Fruit fly (Drosophila melanogaster) whole organism, adult: ENCODE data around the gene CG43924.
"Not testable (repeated sequence)": the region's sequence is repeated elsewhere in the genome, so short reads cannot be mapped to it uniquely, and the experiment has no call there.

Source experiments
- CG11617 ChIP-seq: fragments of 200-800 bp; sonication (Bioruptor generic); optimal IDR thresholded peaks from 2 replicates; lab custom pipeline; 2017; ENCODE audit warnings: mild to moderate bottlenecking, missing biosample characterization, missing genetic modification reagents, missing genetic modification characterization
- CG12768 ChIP-seq: fragments of 200-800 bp; sonication (Bioruptor generic); optimal IDR thresholded peaks from 2 replicates; lab custom pipeline; 2017; ENCODE audit warnings: missing biosample characterization, missing genetic modification characterization, mild to moderate bottlenecking, moderate library complexity, missing genetic modification reagents
- CG14711 ChIP-seq: fragments of 200-800 bp; sonication (Bioruptor generic); optimal IDR thresholded peaks from 2 replicates; lab custom pipeline; 2018; ENCODE audit warnings: missing biosample characterization, mild to moderate bottlenecking, missing genetic modification characterization, moderate library complexity
- CG1620 ChIP-seq: fragments of 200-800 bp; sonication (Bioruptor generic); optimal IDR thresholded peaks from 2 replicates; lab custom pipeline; 2016; ENCODE audit warnings: missing biosample characterization, missing genetic modification characterization
- CG33017 ChIP-seq: fragments of 200-800 bp; sonication (Bioruptor generic); optimal IDR thresholded peaks from 2 replicates; lab custom pipeline; 2018; ENCODE audit warnings: missing biosample characterization, mild to moderate bottlenecking, missing genetic modification characterization, moderate library complexity
- CG5204 ChIP-seq: fragments of 200-800 bp; sonication (Bioruptor generic); optimal IDR thresholded peaks from 2 replicates; lab custom pipeline; 2016; ENCODE audit warnings: missing biosample characterization, missing genetic modification characterization
- CG7045 ChIP-seq: fragments of 200-800 bp; sonication (Bioruptor generic); optimal IDR thresholded peaks from 2 replicates; lab custom pipeline; 2017; ENCODE audit warnings: missing biosample characterization, mild to moderate bottlenecking, missing genetic modification characterization
- CG7101 ChIP-seq: fragments of 200-800 bp; sonication (Bioruptor generic); optimal IDR thresholded peaks from 2 replicates; lab custom pipeline; 2018; ENCODE audit warnings: missing biosample characterization, mild to moderate bottlenecking, missing genetic modification characterization, moderate library complexity
- Clk ChIP-seq: fragments of 200-800 bp; sonication (Bioruptor generic); optimal IDR thresholded peaks from 2 replicates; lab custom pipeline; 2017; ENCODE audit warnings: missing biosample characterization, missing genetic modification characterization
- Crg-1 ChIP-seq: fragments of 200-800 bp; sonication (Bioruptor generic); optimal IDR thresholded peaks from 2 replicates; lab custom pipeline; 2016; ENCODE audit warnings: missing biosample characterization, missing genetic modification characterization
- Hr96 ChIP-seq: fragments of 200-800 bp; sonication (Bioruptor generic); optimal IDR thresholded peaks from 2 replicates; lab custom pipeline; 2016; ENCODE audit warnings: missing biosample characterization, missing genetic modification characterization
- Mnt ChIP-seq: fragments of 200-800 bp; sonication (Bioruptor generic); optimal IDR thresholded peaks from 2 replicates; lab custom pipeline; 2016; ENCODE audit warnings: missing biosample characterization, mild to moderate bottlenecking, missing genetic modification characterization
- bab1 ChIP-seq: fragments of 200-800 bp; sonication (Bioruptor generic); optimal IDR thresholded peaks from 3 replicates; lab custom pipeline; 2019; ENCODE audit warnings: missing biosample characterization, mild to moderate bottlenecking, missing genetic modification characterization, moderate library complexity
- cic ChIP-seq: fragments of 200-800 bp; sonication (Bioruptor generic); optimal IDR thresholded peaks from 2 replicates; lab custom pipeline; 2017; ENCODE audit warnings: missing biosample characterization, mild to moderate bottlenecking, missing genetic modification characterization, moderate library complexity
- cnc ChIP-seq, 2 experiments: fragments of >200 bp; optimal IDR thresholded peaks; 2 replicates each; lab custom pipeline; 2017
- kay ChIP-seq: fragments of 200-800 bp; sonication (Bioruptor generic); peaks from one replicate; lab custom pipeline; 2016; ENCODE audit warnings: missing biosample characterization, missing genetic modification characterization, borderline replicate concordance
- ovo ChIP-seq: fragments of 200-800 bp; sonication (Bioruptor generic); optimal IDR thresholded peaks from 2 replicates; lab custom pipeline; 2016; ENCODE audit warnings: missing biosample characterization, missing genetic modification characterization
- pad ChIP-seq: fragments of 200-800 bp; sonication (Bioruptor generic); optimal IDR thresholded peaks from 3 replicates; lab custom pipeline; 2017; ENCODE audit warnings: missing biosample characterization, missing genetic modification characterization, mild to moderate bottlenecking, moderate library complexity, missing genetic modification reagents
- tj ChIP-seq: fragments of 200-800 bp; sonication (Bioruptor generic); optimal IDR thresholded peaks from 3 replicates; lab custom pipeline; 2017; ENCODE audit warnings: missing biosample characterization, mild to moderate bottlenecking, missing genetic modification characterization, moderate library complexity
- toe ChIP-seq: fragments of 200-800 bp; sonication (Bioruptor generic); optimal IDR thresholded peaks from 2 replicates; lab custom pipeline; 2016; ENCODE audit warnings: missing biosample characterization, missing genetic modification characterization

The CG43924 gene

DNA sequence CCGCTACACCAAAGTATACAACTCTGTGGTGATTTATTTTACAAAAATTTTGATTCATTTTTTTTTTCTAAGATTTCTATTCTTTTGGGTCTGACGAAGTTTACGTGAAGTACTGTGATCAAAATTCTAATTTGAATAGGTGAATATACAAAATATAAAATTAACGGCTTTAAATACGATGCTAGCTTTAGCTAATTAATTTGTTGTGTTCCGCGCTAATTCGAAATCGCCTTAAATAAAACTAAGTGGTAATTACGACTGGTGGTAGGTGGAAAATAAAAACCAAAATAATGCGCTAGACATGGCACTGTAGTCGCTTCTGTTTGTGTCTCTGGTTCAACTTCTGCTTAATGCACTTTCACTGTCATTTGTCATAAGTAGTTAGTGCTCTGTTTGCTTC lies at the start of gene CG43924:
TSS of gene CG43924 (minus strand) at position 101 of the 400 bp plus-strand sequence.
- TF ChIP-seq CG5204, CG7045, CG11617 (GFP tag; lab: Kevin White, UChicago): not testable (repeated sequence)

DNA sequence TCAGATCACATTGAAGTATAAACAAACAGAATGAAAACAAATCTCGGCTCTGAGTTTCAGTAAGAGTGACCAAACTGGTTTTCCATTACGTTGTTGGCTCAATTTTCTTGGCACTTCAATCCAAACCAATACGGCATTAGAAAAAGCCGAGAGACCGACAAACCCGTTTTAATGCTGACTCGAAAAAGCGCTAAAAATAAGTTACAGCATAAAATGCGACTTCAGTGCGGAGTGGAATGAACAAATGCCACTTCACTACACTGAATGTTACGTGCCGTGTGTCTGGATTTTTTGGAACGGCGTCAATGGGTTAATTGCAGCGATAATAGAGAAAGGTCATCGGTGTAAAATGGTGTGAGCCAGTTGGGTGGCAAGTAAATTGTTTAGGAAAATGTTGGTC lies 49.8 kb upstream of the CG43924 start:
- no peak for TF ChIP-seq CG7101 (tag; lab: Kevin White, UChicago)
- TF ChIP-seq CG7045 (GFP tag; lab: Kevin White, UChicago) = no peak
- no peak for TF ChIP-seq Mnt (GFP tag; lab: Kevin White, UChicago)
- no peak for TF ChIP-seq cnc (optimal IDR thresholded peaks at IDR 0.05; lab: Kevin White, UChicago)
- TF ChIP-seq CG11617 (GFP tag; lab: Kevin White, UChicago) = no peak
- TF ChIP-seq toe = no peak
- no peak for TF ChIP-seq CG1620
- no peak for TF ChIP-seq CG14711 (tag; lab: Kevin White, UChicago)
- no peak for TF ChIP-seq pad (GFP tag; lab: Kevin White, UChicago)
- TF ChIP-seq cic (GFP tag; lab: Kevin White, UChicago) = no peak
- TF ChIP-seq CG12768 (GFP tag; lab: Kevin White, UChicago) = no peak
- TF ChIP-seq bab1 (GFP tag; lab: Kevin White, UChicago) = no peak
- TF ChIP-seq ovo (GFP tag; lab: Kevin White, UChicago) = no peak
- no peak for TF ChIP-seq Clk (GFP tag; lab: Kevin White, UChicago)
- no peak for TF ChIP-seq Hr96 (GFP tag; lab: Kevin White, UChicago)
- no peak for TF ChIP-seq Crg-1 (GFP tag; lab: Kevin White, UChicago)
- TF ChIP-seq tj (GFP tag; lab: Kevin White, UChicago) = no peak
- TF ChIP-seq CG5204 (GFP tag; lab: Kevin White, UChicago) = no peak
- TF ChIP-seq kay (GFP tag; lab: Kevin White, UChicago) = no peak

DNA sequence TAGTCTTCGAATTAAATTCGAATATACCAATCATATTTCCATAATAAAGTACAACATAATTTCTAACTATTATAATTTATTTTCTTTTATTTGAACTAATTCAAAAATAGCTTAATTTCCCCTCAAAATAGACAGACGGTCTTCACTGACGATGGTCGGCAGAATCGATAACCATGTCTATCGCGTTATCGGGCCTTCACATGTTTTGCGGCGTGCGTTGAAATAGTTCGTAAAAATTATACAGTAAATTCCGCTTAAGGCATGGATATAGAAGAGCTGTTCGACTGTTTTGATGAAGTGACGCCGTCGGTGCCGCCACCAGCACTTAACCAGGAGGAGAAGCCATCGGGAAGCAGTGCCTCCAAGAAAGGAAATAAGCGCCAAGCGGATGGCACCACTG lies 41.2 kb upstream of the CG43924 start, which contains the start of gene Mtr4:
TSS of gene Mtr4 (plus strand) at position 168 of the 400 bp plus-strand sequence.
- TF ChIP-seq Mnt (GFP tag; lab: Kevin White, UChicago) (peak; percentile 58), CG14711 (tag; lab: Kevin White, UChicago) (no peak), pad (GFP tag; lab: Kevin White, UChicago) (peak; percentile 100)

DNA sequence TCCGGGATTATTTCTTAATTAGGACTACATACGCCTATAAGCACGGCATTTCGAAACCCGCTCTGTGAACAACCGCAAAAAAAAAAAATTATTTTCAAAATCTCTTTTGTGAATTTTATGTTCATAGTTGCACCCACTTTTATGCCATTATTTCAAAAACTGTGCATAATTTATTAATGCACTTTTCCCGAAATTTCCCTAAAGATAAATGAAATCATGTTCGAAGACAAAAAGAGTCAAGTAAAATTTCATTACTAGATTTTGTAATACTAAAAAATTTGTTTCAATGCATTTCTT lies 40.3 kb upstream of the CG43924 start:
- TF ChIP-seq tj (GFP tag; lab: Kevin White, UChicago) = no peak

DNA sequence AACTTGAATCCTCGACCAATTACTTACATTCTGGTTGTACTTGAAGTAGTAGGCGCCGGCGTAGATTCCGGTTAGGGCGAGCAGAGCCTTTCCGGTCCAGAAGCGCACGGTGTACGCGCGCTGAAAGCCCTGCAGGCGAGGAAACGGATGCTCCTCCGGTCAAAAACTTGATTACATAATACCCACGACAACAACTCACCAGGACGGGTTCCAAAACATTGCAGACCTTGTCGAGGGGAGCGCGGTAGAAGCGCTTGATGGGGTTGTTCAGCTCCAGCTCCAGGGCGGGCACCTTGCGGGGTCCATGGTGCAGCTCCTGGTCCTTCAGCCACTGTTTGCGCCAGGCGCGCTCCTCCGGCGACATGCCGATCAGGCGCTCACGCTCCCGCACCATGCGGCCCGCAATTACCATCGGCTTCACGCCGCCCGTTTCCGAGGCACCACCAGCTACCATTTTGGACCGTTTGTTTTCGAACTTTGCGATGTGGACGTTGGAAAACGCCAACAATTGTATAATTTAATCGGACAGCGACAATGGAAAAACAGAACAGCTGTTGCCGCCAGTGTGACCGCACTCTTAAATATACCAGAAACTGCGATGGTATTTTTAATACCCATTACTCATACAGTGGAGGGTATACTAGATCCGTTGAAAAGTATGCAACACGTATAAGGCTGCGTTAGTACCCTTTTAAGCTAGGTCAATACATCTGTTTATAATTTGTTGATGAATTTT lies 39.8 kb upstream of the CG43924 start, which contains the start of gene ND-B17:
TSS of gene ND-B17 (minus strand) at position 556 of the 736 bp plus-strand sequence.
- TF ChIP-seq bab1 (GFP tag; lab: Kevin White, UChicago) (peak; percentile 29), CG7101 (tag; lab: Kevin White, UChicago) (no peak), kay (GFP tag; lab: Kevin White, UChicago) (no peak), CG1620 (peak; percentile 56), toe (peak; percentile 47), Hr96 (GFP tag; lab: Kevin White, UChicago) (peak; percentile 33), CG12768 (GFP tag; lab: Kevin White, UChicago) (peak; percentile 18), pad (GFP tag; lab: Kevin White, UChicago) (peak; percentile 23)

DNA sequence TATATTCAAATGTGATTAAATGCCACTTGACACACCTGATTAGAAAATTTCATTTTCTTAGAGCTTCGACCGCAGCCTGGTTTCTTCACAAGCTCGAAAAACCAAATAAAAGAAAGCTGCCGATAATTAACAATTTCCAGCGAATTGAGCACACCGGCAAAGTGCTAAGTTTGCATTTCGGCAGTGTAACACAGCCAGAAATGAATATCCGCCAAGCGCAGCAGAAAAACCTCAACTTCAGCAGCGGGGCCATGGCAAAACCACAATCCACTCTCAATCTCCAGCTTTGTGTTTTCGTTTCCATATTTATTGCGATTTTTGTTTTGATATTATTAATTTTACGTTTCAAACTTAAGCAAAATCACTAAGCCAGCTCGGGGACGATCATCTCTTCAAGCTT lies 38.4 kb upstream of the CG43924 start:
- TF ChIP-seq Clk (GFP tag; lab: Kevin White, UChicago) (no peak), CG7045 (GFP tag; lab: Kevin White, UChicago) (no peak), Crg-1 (GFP tag; lab: Kevin White, UChicago) (no peak), cnc (optimal IDR thresholded peaks at IDR 0.05; lab: Kevin White, UChicago) (no peak), CG1620 (no peak), pad (GFP tag; lab: Kevin White, UChicago) (no peak), tj (GFP tag; lab: Kevin White, UChicago) (peak; percentile 99), CG12768 (GFP tag; lab: Kevin White, UChicago) (no peak), CG33017 (tag; lab: Kevin White, UChicago) (no peak), CG5204 (GFP tag; lab: Kevin White, UChicago) (no peak), Mnt (GFP tag; lab: Kevin White, UChicago) (no peak), Hr96 (GFP tag; lab: Kevin White, UChicago) (no peak), ovo (GFP tag; lab: Kevin White, UChicago) (no peak), bab1 (GFP tag; lab: Kevin White, UChicago) (peak; percentile 35), CG11617 (GFP tag; lab: Kevin White, UChicago) (no peak)

DNA sequence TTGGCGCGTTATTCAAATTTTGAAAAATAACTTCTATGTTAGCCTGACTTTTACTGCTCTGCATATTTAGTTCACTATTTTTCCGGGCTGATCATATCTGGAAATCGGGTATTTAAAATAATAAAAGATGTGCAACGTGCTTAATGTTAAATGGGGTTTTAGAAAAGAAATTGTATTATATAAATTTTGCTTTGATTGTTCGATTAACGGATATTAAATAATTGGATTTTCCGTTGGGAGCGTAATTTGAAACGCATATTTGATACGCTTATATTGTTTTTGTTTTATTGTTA lies 37.3 kb upstream of the CG43924 start:
- TF ChIP-seq CG7045 (GFP tag; lab: Kevin White, UChicago) (no peak), bab1 (GFP tag; lab: Kevin White, UChicago) (no peak), pad (GFP tag; lab: Kevin White, UChicago) (no peak), CG5204 (GFP tag; lab: Kevin White, UChicago) (no peak), tj (GFP tag; lab: Kevin White, UChicago) (no peak)
